Worm (Caenorhabditis elegans): Measurements from ENCODE around the gene K01A6.4.

- no peak for TF ChIP-seq ttx-3 (tag; optimal IDR thresholded peaks at IDR 0.05)
- no peak for TF ChIP-seq gmeb-2 (tag; optimal IDR thresholded peaks at IDR 0.05)
Observed at ce11 chrIV:11765507-11765906, 25.4 kb upstream of the K01A6.4 start.

Measured in whole organism, late embryonic.